Worm (Caenorhabditis elegans) whole organism, mixed stage, embryonic: ENCODE results near the gene kgb-1.

Experiments used
- bed-3 ChIP-seq: fragments of 200-800 bp; sonication (Bioruptor generic); optimal IDR thresholded peaks from 3 replicates; lab custom pipeline; 2018; ENCODE audit warnings: mild to moderate bottlenecking, missing genetic modification characterization, moderate library complexity, missing compliant biosample characterization
- blmp-1 ChIP-seq: fragments of 150-350 bp; optimal IDR thresholded peaks from 2 replicates; lab custom pipeline; 2014; ENCODE audit warnings: missing biosample characterization, missing genetic modification characterization
- ceh-39 ChIP-seq: fragments of 150-350 bp; optimal IDR thresholded peaks from 2 replicates; lab custom pipeline; 2014; ENCODE audit warnings: missing biosample characterization, missing genetic modification characterization
- ceh-43 ChIP-seq: fragments of 200-800 bp; sonication (Bioruptor generic); optimal IDR thresholded peaks from 2 replicates; lab custom pipeline; 2018; ENCODE audit warnings: mild to moderate bottlenecking, missing genetic modification characterization, moderate library complexity, missing compliant biosample characterization
- ceh-83 ChIP-seq: fragments of 200-800 bp; sonication (Bioruptor generic); optimal IDR thresholded peaks from 2 replicates; lab custom pipeline; 2018; ENCODE audit warnings: mild to moderate bottlenecking, missing genetic modification characterization, missing compliant biosample characterization
- ces-1 ChIP-seq: fragments of 150-350 bp; optimal IDR thresholded peaks from 2 replicates; lab custom pipeline; 2014; ENCODE audit warnings: missing biosample characterization, missing genetic modification reagents, missing genetic modification characterization
- cnd-1 ChIP-seq: fragments of 200-800 bp; sonication (Bioruptor generic); optimal IDR thresholded peaks from 2 replicates; lab custom pipeline; 2018; ENCODE audit warnings: mild to moderate bottlenecking, missing genetic modification characterization, missing compliant biosample characterization
- elt-1 ChIP-seq: sonication (generic microtip); optimal IDR thresholded peaks from 2 replicates; lab custom pipeline; 2017; ENCODE audit warnings: missing genetic modification characterization, mild to moderate bottlenecking, missing compliant biosample characterization, antibody characterized with exemption, moderate library complexity, borderline replicate concordance; ENCODE audit not compliant: insufficient read depth
- elt-3 ChIP-seq: fragments of 150-350 bp; optimal IDR thresholded peaks from 2 replicates; lab custom pipeline; 2014; ENCODE audit warnings: missing biosample characterization, missing genetic modification characterization
- flh-1 ChIP-seq: fragments of 200-800 bp; sonication (Bioruptor generic); optimal IDR thresholded peaks from 2 replicates; lab custom pipeline; 2018; ENCODE audit warnings: mild to moderate bottlenecking, missing genetic modification characterization, moderate library complexity, missing compliant biosample characterization
- ham-2 ChIP-seq: fragments of 200-800 bp; sonication (Bioruptor generic); optimal IDR thresholded peaks from 2 replicates; lab custom pipeline; 2018; ENCODE audit warnings: mild to moderate bottlenecking, missing genetic modification characterization, missing compliant biosample characterization
- hlh-1 ChIP-seq: fragments of 150-350 bp; optimal IDR thresholded peaks from 2 replicates; lab custom pipeline; 2014; ENCODE audit warnings: missing biosample characterization, missing genetic modification reagents, missing genetic modification characterization
- lin-13 ChIP-seq: fragments of 150-350 bp; optimal IDR thresholded peaks from 2 replicates; lab custom pipeline; 2014; ENCODE audit warnings: missing biosample characterization, missing genetic modification characterization
- lsy-2 ChIP-seq: fragments of 150-350 bp; optimal IDR thresholded peaks from 2 replicates; lab custom pipeline; 2014; ENCODE audit warnings: missing biosample characterization, missing genetic modification characterization
- mab-5 ChIP-seq: fragments of 150-350 bp; optimal IDR thresholded peaks from 2 replicates; lab custom pipeline; 2014; ENCODE audit warnings: missing biosample characterization, missing genetic modification characterization
- mep-1 ChIP-seq: fragments of 150-350 bp; optimal IDR thresholded peaks from 2 replicates; lab custom pipeline; 2017; ENCODE audit warnings: missing biosample characterization, missing genetic modification reagents, missing genetic modification characterization, inconsistent platforms
- mls-2 ChIP-seq: sonication (generic microtip); optimal IDR thresholded peaks from 2 replicates; lab custom pipeline; 2016; ENCODE audit warnings: mild to moderate bottlenecking, missing genetic modification characterization, moderate library complexity, missing compliant biosample characterization
- nhr-12 ChIP-seq: fragments of 150-350 bp; optimal IDR thresholded peaks from 2 replicates; lab custom pipeline; 2014; ENCODE audit warnings: missing biosample characterization, missing genetic modification characterization
- nhr-2 ChIP-seq: fragments of 150-350 bp; optimal IDR thresholded peaks from 2 replicates; lab custom pipeline; 2014; ENCODE audit warnings: missing biosample characterization, missing genetic modification characterization
- nhr-237 ChIP-seq: fragments of 150-350 bp; optimal IDR thresholded peaks from 2 replicates; lab custom pipeline; 2014; ENCODE audit warnings: missing biosample characterization, missing genetic modification characterization
- nhr-76 ChIP-seq: sonication (generic microtip); optimal IDR thresholded peaks from 2 replicates; lab custom pipeline; 2017; ENCODE audit warnings: missing biosample characterization, missing genetic modification characterization
- pha-4 ChIP-seq: fragments of 150-350 bp; optimal IDR thresholded peaks from 2 replicates; lab custom pipeline; 2018; ENCODE audit warnings: missing biosample characterization, missing genetic modification reagents, missing genetic modification characterization
- snpc-4 ChIP-seq: fragments of 150-350 bp; optimal IDR thresholded peaks from 2 replicates; lab custom pipeline; 2014; ENCODE audit warnings: missing biosample characterization, missing genetic modification characterization
- tbx-8 ChIP-seq: fragments of 200-800 bp; sonication (Bioruptor generic); optimal IDR thresholded peaks from 2 replicates; lab custom pipeline; 2018; ENCODE audit warnings: mild to moderate bottlenecking, missing genetic modification characterization, moderate library complexity, missing compliant biosample characterization
- unc-120 ChIP-seq: sonication (generic microtip); optimal IDR thresholded peaks from 2 replicates; lab custom pipeline; 2017; ENCODE audit warnings: missing genetic modification characterization, missing compliant biosample characterization; ENCODE audit not compliant: poor library complexity, severe bottlenecking
- unc-62 ChIP-seq: fragments of 150-350 bp; optimal IDR thresholded peaks from 2 replicates; lab custom pipeline; 2014; ENCODE audit warnings: missing biosample characterization, missing genetic modification reagents, missing genetic modification characterization
- zip-8 ChIP-seq: fragments of 150-350 bp; optimal IDR thresholded peaks from 2 replicates; lab custom pipeline; 2014; ENCODE audit warnings: missing biosample characterization, missing genetic modification characterization
- ztf-11 ChIP-seq: fragments of 150-350 bp; optimal IDR thresholded peaks from 2 replicates; lab custom pipeline; 2014; ENCODE audit warnings: missing biosample characterization, missing genetic modification characterization

The kgb-1 gene

DNA sequence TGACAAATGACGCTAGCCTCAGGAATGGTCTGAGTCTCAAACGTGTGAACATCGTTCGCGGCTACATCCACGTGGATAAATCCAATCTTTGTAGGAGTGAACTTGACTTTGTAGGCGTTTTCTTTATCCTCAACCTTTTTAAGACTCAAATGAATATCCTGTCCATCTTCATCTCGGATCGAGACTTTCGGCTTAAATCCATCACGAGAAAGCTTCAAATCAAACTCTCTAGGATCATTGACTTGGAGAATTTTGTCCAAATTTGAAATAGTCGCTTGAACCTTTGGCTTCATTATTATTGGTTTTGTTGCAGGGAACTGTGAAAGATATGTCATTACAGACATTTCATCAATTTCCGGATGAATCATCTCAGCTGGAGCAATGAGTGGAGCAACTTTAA lies 35.9 kb downstream of the kgb-1 start:
- TF ChIP-seq mab-5 (tag; lab: Kevin White, UChicago): no peak
- TF ChIP-seq pha-4 (tag; lab: Kevin White, UChicago): no peak
- TF ChIP-seq zip-8 (tag; lab: Kevin White, UChicago): no peak
- no peak for TF ChIP-seq lsy-2
- TF ChIP-seq ces-1 (GFP tag; lab: Kevin White, UChicago): no peak
- no peak for TF ChIP-seq nhr-76 (tag; lab: Kevin White, UChicago)

DNA sequence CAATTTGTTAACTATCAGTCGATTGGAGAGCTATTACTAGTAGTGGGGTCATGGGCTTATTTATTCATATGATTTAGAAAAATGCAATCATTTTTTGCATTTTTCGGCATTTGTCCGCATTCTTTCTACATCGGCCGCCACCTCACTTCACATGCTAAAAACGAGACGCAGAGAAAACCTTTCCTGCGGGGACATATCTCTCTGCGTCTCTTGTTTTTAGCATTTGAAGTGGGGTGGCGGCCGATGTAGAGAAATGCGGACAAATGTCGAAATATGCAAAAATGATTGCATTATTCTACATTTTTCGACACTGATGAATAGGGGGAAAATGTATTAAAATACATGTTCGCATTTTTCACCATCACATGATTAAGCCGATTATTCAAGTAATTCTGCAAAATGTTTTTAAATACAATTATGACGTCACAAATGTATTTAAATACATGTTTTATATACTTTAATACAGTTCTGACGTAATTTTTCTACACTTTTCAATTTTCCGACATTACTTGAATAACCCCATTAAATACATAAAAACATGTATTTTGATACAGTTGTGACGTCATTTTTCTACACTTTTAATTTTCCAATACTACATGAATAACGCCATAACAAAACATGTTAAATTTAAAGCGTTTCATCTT lies 37.6 kb downstream of the kgb-1 start:
- TF ChIP-seq ceh-83 (GFP tag; lab: Kevin White, UChicago) (no peak), ces-1 (GFP tag; lab: Kevin White, UChicago) (peak; percentile 70), ztf-11 (tag; lab: Kevin White, UChicago) (no peak), mls-2 (tag; lab: Kevin White, UChicago) (no peak), mep-1 (tag; lab: Kevin White, UChicago) (no peak), flh-1 (GFP tag; lab: Kevin White, UChicago) (no peak), hlh-1 (tag; lab: Kevin White, UChicago) (no peak), unc-120 (tag; lab: Kevin White, UChicago) (peak; percentile 62), nhr-12 (tag; lab: Kevin White, UChicago) (no peak), ceh-43 (GFP tag; lab: Kevin White, UChicago) (no peak), ham-2 (GFP tag; lab: Kevin White, UChicago) (no peak), blmp-1 (tag; lab: Kevin White, UChicago) (no peak), ceh-39 (tag; lab: Kevin White, UChicago) (no peak), lsy-2 (peak; percentile 32), zip-8 (tag; lab: Kevin White, UChicago) (peak; percentile 96), elt-1 (no peak)
- TF ChIP-seq, all 35 proteins: peak for 4

DNA sequence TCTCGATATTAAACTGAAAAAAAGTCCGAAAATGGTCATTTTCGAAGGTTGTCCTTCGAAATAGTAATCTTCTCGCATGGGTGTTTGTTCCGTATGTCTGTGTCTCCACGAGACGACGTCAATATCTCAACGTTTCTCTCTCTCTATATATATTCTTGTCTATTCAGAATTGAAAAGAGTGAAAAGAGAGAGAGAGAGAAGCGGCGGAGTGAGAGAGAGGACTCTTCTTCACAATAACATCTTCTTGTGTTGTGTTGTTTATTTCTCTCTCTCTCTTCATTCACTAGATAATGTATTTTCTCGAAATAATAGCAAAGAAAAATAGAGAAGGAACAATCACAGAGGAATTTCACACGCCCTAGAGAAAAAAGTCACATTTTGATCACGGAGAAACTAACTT lies 43.4 kb downstream of the kgb-1 start:
- TF ChIP-seq unc-62: peak; percentile 55
- peak; percentile 46 for TF ChIP-seq unc-120 (tag; lab: Kevin White, UChicago)
- no peak for TF ChIP-seq nhr-76 (tag; lab: Kevin White, UChicago)
- no peak for TF ChIP-seq nhr-237 (tag; lab: Kevin White, UChicago)
- peak; percentile 9 for TF ChIP-seq mep-1 (tag; lab: Kevin White, UChicago)
- TF ChIP-seq elt-3 (tag; lab: Kevin White, UChicago): no peak
- peak; percentile 88 for TF ChIP-seq ces-1 (GFP tag; lab: Kevin White, UChicago)
- peak; percentile 62 for TF ChIP-seq blmp-1 (tag; lab: Kevin White, UChicago)

DNA sequence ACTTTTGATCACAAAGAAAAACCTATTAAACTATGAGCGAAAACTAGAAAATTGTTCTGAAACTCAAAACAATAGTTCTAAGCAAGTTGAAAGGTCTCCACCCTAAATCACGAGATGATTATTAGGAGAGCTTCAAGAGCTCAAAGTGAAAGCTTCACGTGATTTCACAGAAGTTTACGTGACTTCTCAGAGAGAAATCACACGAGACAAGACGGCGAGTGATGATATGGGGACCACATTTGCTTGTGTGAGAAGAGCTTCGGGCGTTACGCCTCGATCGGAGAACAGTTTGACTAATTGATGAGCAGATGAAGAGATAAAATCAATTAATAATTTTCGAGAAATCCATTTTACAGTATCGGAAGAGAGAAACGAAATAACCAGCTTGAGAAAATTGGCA lies 44.9 kb downstream of the kgb-1 start:
- TF ChIP-seq tbx-8 (GFP tag; lab: Kevin White, UChicago): no peak
- no peak for TF ChIP-seq hlh-1 (tag; lab: Kevin White, UChicago)
- no peak for TF ChIP-seq lin-13 (tag; lab: Kevin White, UChicago)
- no peak for TF ChIP-seq nhr-237 (tag; lab: Kevin White, UChicago)
- TF ChIP-seq nhr-2 (tag; lab: Kevin White, UChicago): no peak
- no peak for TF ChIP-seq flh-1 (GFP tag; lab: Kevin White, UChicago)
- TF ChIP-seq ztf-11 (tag; lab: Kevin White, UChicago): no peak
- no peak for TF ChIP-seq ceh-83 (GFP tag; lab: Kevin White, UChicago)
- no peak for TF ChIP-seq ham-2 (GFP tag; lab: Kevin White, UChicago)
- TF ChIP-seq elt-1: no peak
- no peak for TF ChIP-seq unc-62
- no peak for TF ChIP-seq ceh-39 (tag; lab: Kevin White, UChicago)
- no peak for TF ChIP-seq cnd-1 (tag; lab: Kevin White, UChicago)
- TF ChIP-seq nhr-76 (tag; lab: Kevin White, UChicago): no peak
- TF ChIP-seq snpc-4 (tag; lab: Kevin White, UChicago): no peak
- no peak for TF ChIP-seq bed-3 (GFP tag; lab: Kevin White, UChicago)
